Worm (Caenorhabditis elegans) whole organism, L1 larva: Measurements from ENCODE around the gene npp-5.

ENCODE experiments used
- F16B12.6 ChIP-seq: fragments of 150-350 bp; optimal IDR thresholded peaks from 2 replicates; lab custom pipeline; 2014; ENCODE audit warnings: missing biosample characterization, missing genetic modification characterization
- aha-1 ChIP-seq: fragments of 150-350 bp; optimal IDR thresholded peaks from 2 replicates; lab custom pipeline; 2014; ENCODE audit warnings: missing biosample characterization, missing genetic modification characterization
- alr-1 ChIP-seq: fragments of 200-800 bp; sonication (Bioruptor generic); optimal IDR thresholded peaks from 2 replicates; lab custom pipeline; 2018; ENCODE audit warnings: borderline replicate concordance, mild to moderate bottlenecking, missing genetic modification characterization, missing compliant biosample characterization
- aly-2 ChIP-seq: fragments of 150-350 bp; optimal IDR thresholded peaks from 2 replicates; lab custom pipeline; 2014; ENCODE audit warnings: missing biosample characterization, missing genetic modification characterization
- ceh-82 ChIP-seq, 3 experiments: fragments of 150-350 bp in 1 of 3; sonication (generic microtip) in 2 of 3; optimal IDR thresholded peaks; 2 replicates each; lab custom pipeline; 2014 to 2017; ENCODE audit warnings: missing biosample characterization in 3 of 3, missing genetic modification characterization in 3 of 3
- ceh-88 ChIP-seq: fragments of 200-800 bp; sonication (Bioruptor generic); IDR thresholded peaks from 2 replicates; pipeline ENCODE4 v1.3.6; 2022; ENCODE audit warnings: missing genetic modification characterization, missing compliant biosample characterization
- dsc-1 ChIP-seq: sonication (generic microtip); optimal IDR thresholded peaks from 2 replicates; lab custom pipeline; 2016; ENCODE audit warnings: mild to moderate bottlenecking, missing genetic modification characterization, missing compliant biosample characterization
- efl-3 ChIP-seq: fragments of 200-800 bp; sonication (Bioruptor generic); optimal IDR thresholded peaks from 2 replicates; lab custom pipeline; 2018; ENCODE audit warnings: mild to moderate bottlenecking, missing genetic modification characterization, missing compliant biosample characterization
- egl-27 ChIP-seq, 2 experiments: fragments of 150-350 bp in 1 of 2; sonication (generic microtip); optimal IDR thresholded peaks; 3 replicates each; lab custom pipeline; 2017 to 2018; ENCODE audit warnings: missing biosample characterization in 2 of 2, missing genetic modification characterization in 2 of 2, missing genetic modification reagents in 2 of 2
- elt-3 ChIP-seq, 6 experiments: fragments of 150-350 bp in 1 of 6; sonication (generic microtip); optimal IDR thresholded peaks; 2 replicates each; lab custom pipeline; 2017 to 2018; ENCODE audit warnings: missing biosample characterization in 6 of 6, missing genetic modification characterization in 6 of 6, inconsistent platforms in 1 of 6
- fkh-4 ChIP-seq: sonication (generic microtip); optimal IDR thresholded peaks from 2 replicates; lab custom pipeline; 2016; ENCODE audit warnings: missing compliant biosample characterization, missing genetic modification characterization, borderline replicate concordance
- hlh-4 ChIP-seq: sonication (generic microtip); optimal IDR thresholded peaks from 2 replicates; lab custom pipeline; 2016; ENCODE audit warnings: mild to moderate bottlenecking, missing genetic modification characterization, missing compliant biosample characterization
- hpl-2 ChIP-seq: fragments of 150-350 bp; optimal IDR thresholded peaks from 2 replicates; lab custom pipeline; 2014; ENCODE audit warnings: missing biosample characterization, missing genetic modification reagents, missing genetic modification characterization
- isw-1 ChIP-seq: fragments of 200-800 bp; sonication (Bioruptor generic); IDR thresholded peaks from 2 replicates; pipeline ENCODE4 v1.3.6; 2022; ENCODE audit warnings: missing genetic modification characterization, missing compliant biosample characterization
- jun-1 ChIP-seq: fragments of 150-350 bp; optimal IDR thresholded peaks from 2 replicates; lab custom pipeline; 2014; ENCODE audit warnings: missing biosample characterization, missing genetic modification reagents, missing genetic modification characterization
- lin-13 ChIP-seq: fragments of 150-350 bp; optimal IDR thresholded peaks from 2 replicates; lab custom pipeline; 2014; ENCODE audit warnings: missing biosample characterization, missing genetic modification reagents, missing genetic modification characterization
- lin-14 ChIP-seq: fragments of 200-800 bp; sonication (Bioruptor generic); optimal IDR thresholded peaks from 2 replicates; lab custom pipeline; 2018; ENCODE audit warnings: mild to moderate bottlenecking, missing genetic modification characterization, moderate library complexity, missing compliant biosample characterization
- lin-15B ChIP-seq: fragments of 150-350 bp; sonication (generic microtip); optimal IDR thresholded peaks from 3 replicates; lab custom pipeline; 2014; ENCODE audit warnings: missing biosample characterization, missing genetic modification characterization
- lin-35 ChIP-seq, 2 experiments: fragments of 150-350 bp; optimal IDR thresholded peaks; 2 replicates each; lab custom pipeline; 2014; ENCODE audit warnings: missing biosample characterization in 2 of 2, missing genetic modification characterization in 2 of 2, missing genetic modification reagents in 2 of 2
- lsy-2 ChIP-seq, 2 experiments: fragments of 150-350 bp; optimal IDR thresholded peaks; 2 replicates each; lab custom pipeline; 2014; ENCODE audit warnings: missing biosample characterization in 2 of 2, missing genetic modification characterization in 2 of 2
- mab-9 ChIP-seq: fragments of 200-800 bp; sonication (Bioruptor generic); IDR thresholded peaks from 2 replicates; pipeline ENCODE4 v1.3.6; 2022; ENCODE audit warnings: missing genetic modification reagents, missing genetic modification characterization, missing compliant biosample characterization
- mef-2 ChIP-seq: fragments of 150-350 bp; optimal IDR thresholded peaks from 2 replicates; lab custom pipeline; 2014; ENCODE audit warnings: missing biosample characterization, missing genetic modification characterization
- mep-1 ChIP-seq: fragments of 150-350 bp; optimal IDR thresholded peaks from 2 replicates; lab custom pipeline; 2014; ENCODE audit warnings: missing biosample characterization, missing genetic modification characterization
- nhr-11 ChIP-seq: fragments of 150-350 bp; optimal IDR thresholded peaks from 2 replicates; lab custom pipeline; 2014; ENCODE audit warnings: missing biosample characterization, missing genetic modification characterization
- nhr-12 ChIP-seq: sonication (generic microtip); optimal IDR thresholded peaks from 2 replicates; lab custom pipeline; 2017; ENCODE audit warnings: missing biosample characterization, missing genetic modification characterization
- nhr-19 ChIP-seq: fragments of 200-800 bp; sonication (Bioruptor generic); conservative IDR thresholded peaks from 2 replicates; pipeline ENCODE4 v1.3.6; 2022; ENCODE audit warnings: missing genetic modification characterization, missing compliant biosample characterization
- nhr-20 ChIP-seq: sonication (generic microtip); optimal IDR thresholded peaks from 2 replicates; lab custom pipeline; 2016; ENCODE audit warnings: mild to moderate bottlenecking, missing genetic modification characterization, missing compliant biosample characterization
- nhr-237 ChIP-seq: fragments of 150-350 bp; optimal IDR thresholded peaks from 2 replicates; lab custom pipeline; 2014; ENCODE audit warnings: missing biosample characterization, missing genetic modification characterization
- nhr-28 ChIP-seq: fragments of 150-350 bp; optimal IDR thresholded peaks from 2 replicates; lab custom pipeline; 2014; ENCODE audit warnings: missing biosample characterization, missing genetic modification characterization
- nhr-47 ChIP-seq: sonication (generic microtip); optimal IDR thresholded peaks from 2 replicates; lab custom pipeline; 2016; ENCODE audit warnings: mild to moderate bottlenecking, missing genetic modification characterization, moderate library complexity, missing compliant biosample characterization
- nhr-71 ChIP-seq: sonication (generic microtip); optimal IDR thresholded peaks from 2 replicates; lab custom pipeline; 2016; ENCODE audit warnings: mild to moderate bottlenecking, missing genetic modification characterization, moderate library complexity, missing compliant biosample characterization
- nhr-76 ChIP-seq: sonication (generic microtip); optimal IDR thresholded peaks from 2 replicates; lab custom pipeline; 2017; ENCODE audit warnings: missing biosample characterization, missing genetic modification characterization
- nhr-84 ChIP-seq: sonication (generic microtip); optimal IDR thresholded peaks from 2 replicates; lab custom pipeline; 2017; ENCODE audit warnings: missing biosample characterization, missing genetic modification characterization
- nhr-85 ChIP-seq: sonication (generic microtip); peaks from one replicate; lab custom pipeline; 2016; ENCODE audit warnings: missing genetic modification characterization, inconsistent platforms, missing compliant biosample characterization
- nhr-90 ChIP-seq: sonication (generic microtip); optimal IDR thresholded peaks from 2 replicates; lab custom pipeline; 2016; ENCODE audit warnings: mild to moderate bottlenecking, missing genetic modification characterization, missing compliant biosample characterization; ENCODE audit not compliant: poor library complexity
- skn-1 ChIP-seq: fragments of 150-350 bp; optimal IDR thresholded peaks from 2 replicates; lab custom pipeline; 2014; ENCODE audit warnings: missing biosample characterization, missing genetic modification characterization
- sox-4 ChIP-seq: sonication (generic microtip); optimal IDR thresholded peaks from 2 replicates; lab custom pipeline; 2016; ENCODE audit warnings: missing genetic modification characterization, missing compliant biosample characterization
- sptf-1 ChIP-seq: fragments of 150-350 bp; optimal IDR thresholded peaks from 2 replicates; lab custom pipeline; 2014; ENCODE audit warnings: missing biosample characterization, missing genetic modification characterization
- sup-37 ChIP-seq: fragments of 200-800 bp; sonication (Bioruptor generic); optimal IDR thresholded peaks from 2 replicates; lab custom pipeline; 2018; ENCODE audit warnings: mild to moderate bottlenecking, missing genetic modification characterization, missing compliant biosample characterization
- tbx-2 ChIP-seq: sonication (generic microtip); optimal IDR thresholded peaks from 2 replicates; lab custom pipeline; 2016; ENCODE audit warnings: missing genetic modification characterization, missing compliant biosample characterization
- unc-98 ChIP-seq: fragments of 200-800 bp; sonication (Bioruptor generic); IDR thresholded peaks from 2 replicates; pipeline ENCODE4 v1.3.6; 2022; ENCODE audit warnings: missing genetic modification characterization, missing compliant biosample characterization
- vab-15 ChIP-seq: sonication (generic microtip); optimal IDR thresholded peaks from 2 replicates; lab custom pipeline; 2017; ENCODE audit warnings: missing genotype, mild to moderate bottlenecking, missing genetic modification characterization, missing compliant biosample characterization
- xbp-1 ChIP-seq: sonication (generic microtip); optimal IDR thresholded peaks from 2 replicates; lab custom pipeline; 2016; ENCODE audit warnings: missing genetic modification characterization, missing compliant biosample characterization
- zip-4 ChIP-seq: fragments of 200-800 bp; sonication (Bioruptor generic); optimal IDR thresholded peaks from 2 replicates; lab custom pipeline; 2018; ENCODE audit warnings: mild to moderate bottlenecking, missing genetic modification characterization, moderate library complexity, missing compliant biosample characterization
- ztf-11 ChIP-seq, 2 experiments: sonication (generic microtip); optimal IDR thresholded peaks; 2 replicates each; lab custom pipeline; 2016 to 2017; ENCODE audit warnings: missing genetic modification characterization in 2 of 2, missing biosample characterization in 1 of 2, missing compliant biosample characterization in 1 of 2

npp-5 gene

ce11 chrII:11645383-11645782 is 45.8 kb upstream of the npp-5 start:
- no peak for TF ChIP-seq mef-2 (tag; lab: Kevin White, UChicago)
- peak in 1 of 2 experiments; percentile 4 for TF ChIP-seq lsy-2 (tag; optimal IDR thresholded peaks at IDR 0.05; lab: Kevin White, UChicago)
- peak; percentile 75 for TF ChIP-seq nhr-85 (tag; lab: Kevin White, UChicago)
- TF ChIP-seq nhr-19 = no peak
- peak; percentile 17 for TF ChIP-seq lin-14 (GFP tag; lab: Kevin White, UChicago)
- no peak for TF ChIP-seq hpl-2 (GFP tag; lab: Kevin White, UChicago)

- TF ChIP-seq unc-98 (no peak), nhr-85 (tag; lab: Kevin White, UChicago) (peak; percentile 53), ceh-88 (GFP tag; lab: Robert Waterston, UW) (no peak), lsy-2 (tag; optimal IDR thresholded peaks at IDR 0.05; lab: Kevin White, UChicago) (peak in 1 of 2 experiments; percentile 69), nhr-237 (no peak), nhr-71 (peak; percentile 17), elt-3 (tag; optimal IDR thresholded peaks at IDR 0.05; lab: Kevin White, UChicago) (peak in 1 of 6 experiments; percentile 45), zip-4 (GFP tag; lab: Kevin White, UChicago) (no peak), mab-9 (GFP tag; lab: Robert Waterston, UW) (no peak), nhr-19 (0 out of 2 replicates have a peak, but pooled peaks have one; percentile 3), nhr-20 (tag; lab: Kevin White, UChicago) (peak; percentile 3)
Measured at ce11 chrII:11644535-11644934, 44.9 kb upstream of the npp-5 start.

ce11 chrII:11642736-11643135 is 43.1 kb upstream of the npp-5 start:
- no peak for TF ChIP-seq xbp-1
- no peak for TF ChIP-seq mep-1 (tag; lab: Kevin White, UChicago)
- no peak for TF ChIP-seq hlh-4 (tag; lab: Kevin White, UChicago)
- TF ChIP-seq mef-2 (tag; lab: Kevin White, UChicago) = no peak
- TF ChIP-seq nhr-90 (tag; lab: Kevin White, UChicago) = no peak
- TF ChIP-seq ztf-11 (tag; optimal IDR thresholded peaks at IDR 0.05; lab: Kevin White, UChicago) = no peak
- TF ChIP-seq sox-4 (tag; lab: Kevin White, UChicago) = no peak
- no peak for TF ChIP-seq aha-1
- no peak for TF ChIP-seq nhr-28 (tag; lab: Kevin White, UChicago)

ce11 chrII:11642025-11642424 is 42.4 kb upstream of the npp-5 start:
- TF ChIP-seq mef-2 (tag; lab: Kevin White, UChicago) (no peak), dsc-1 (no peak), nhr-84 (tag; lab: Kevin White, UChicago) (no peak), lin-35 (GFP tag; optimal IDR thresholded peaks at IDR 0.05; lab: Kevin White, UChicago) (peak in 1 of 2 experiments; percentile 61), ceh-82 (tag; optimal IDR thresholded peaks at IDR 0.05; lab: Kevin White, UChicago) (no peak), nhr-237 (no peak), fkh-4 (tag; lab: Kevin White, UChicago) (no peak), nhr-12 (tag; lab: Kevin White, UChicago) (no peak), isw-1 (GFP tag; lab: Robert Waterston, UW) (no peak), tbx-2 (tag; lab: Kevin White, UChicago) (peak; percentile 80), egl-27 (tag; optimal IDR thresholded peaks at IDR 0.05; lab: Kevin White, UChicago) (no peak), ztf-11 (tag; optimal IDR thresholded peaks at IDR 0.05; lab: Kevin White, UChicago) (no peak), nhr-20 (tag; lab: Kevin White, UChicago) (peak; percentile 81), efl-3 (GFP tag; lab: Kevin White, UChicago) (no peak), elt-3 (tag; optimal IDR thresholded peaks at IDR 0.05; lab: Kevin White, UChicago) (peak in 3 of 6 experiments; percentile 26 to 60 (median 59)), nhr-11 (tag; lab: Kevin White, UChicago) (no peak), nhr-71 (peak; percentile 82), nhr-47 (tag; lab: Kevin White, UChicago) (peak; percentile 56), lin-13 (GFP tag; lab: Kevin White, UChicago) (no peak), nhr-90 (tag; lab: Kevin White, UChicago) (peak; percentile 79), mep-1 (tag; lab: Kevin White, UChicago) (no peak), sptf-1 (tag; lab: Kevin White, UChicago) (no peak), vab-15 (tag; lab: Kevin White, UChicago) (no peak), lin-15B (no peak), nhr-76 (tag; lab: Kevin White, UChicago) (no peak), nhr-28 (tag; lab: Kevin White, UChicago) (no peak), hpl-2 (GFP tag; lab: Kevin White, UChicago) (no peak), F16B12.6 (tag; lab: Kevin White, UChicago) (no peak), jun-1 (no peak), skn-1 (tag; lab: Kevin White, UChicago) (no peak), sup-37 (GFP tag; lab: Kevin White, UChicago) (no peak), aly-2 (tag; lab: Kevin White, UChicago) (no peak), nhr-19 (peak; percentile 49), alr-1 (tag; lab: Kevin White, UChicago) (no peak)
